Fruit fly (Drosophila melanogaster): ENCODE results near the gene myo.

myo gene

dm6 chr4:694917-695720 is 736 bp downstream of the myo start:
- peak; percentile 52 for TF ChIP-seq CG17801 (GFP tag; optimal IDR thresholded peaks at IDR 0.05; ENCODE audit: partially characterized antibody)

- no peak for TF ChIP-seq CG17801 (GFP tag; optimal IDR thresholded peaks at IDR 0.05; ENCODE audit: partially characterized antibody)
These were observed 24.9 kb downstream of the myo start, which contains the start of gene CG11360 for dm6 chr4:670905-671419. TSS of gene CG11360 (plus strand) at chr4:671142.

DNA sequence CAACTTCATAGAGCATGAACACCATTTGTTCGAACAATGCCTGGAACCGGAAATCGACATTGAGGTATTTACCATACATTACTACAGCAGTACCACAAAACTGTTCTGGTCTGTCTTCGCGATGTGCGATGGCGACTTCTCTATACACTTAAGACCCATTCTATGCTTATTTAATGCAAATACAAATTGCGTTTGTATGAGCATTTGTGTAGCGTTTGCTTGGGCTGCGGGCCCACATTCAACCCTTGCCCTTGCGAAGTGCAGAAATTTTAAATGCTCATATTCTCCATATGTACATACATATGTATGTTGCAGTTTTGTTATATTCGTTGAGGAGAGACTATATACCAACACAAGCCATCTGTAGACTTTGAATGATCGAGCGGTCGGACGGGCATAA is 31.6 kb downstream of the myo start:
- TF ChIP-seq CG17801 (GFP tag; optimal IDR thresholded peaks at IDR 0.05; ENCODE audit: partially characterized antibody) = no peak

dm6 chr4:663055-663670 is 32.7 kb downstream of the myo start, which contains the start of the genes CG46466 and Slip1:
TSS of gene CG46466 (minus strand) at chr4:663124.
TSS of gene Slip1 (plus strand) at chr4:663621.
- no peak for TF ChIP-seq CG17801 (GFP tag; optimal IDR thresholded peaks at IDR 0.05; ENCODE audit: partially characterized antibody)

- TF ChIP-seq CG17801 (GFP tag; optimal IDR thresholded peaks at IDR 0.05; ENCODE audit: partially characterized antibody) = no peak
These were observed 33.8 kb downstream of the myo start for dm6 chr4:662101-662500.

dm6 chr4:659884-660846 is 35.7 kb downstream of the myo start, which contains the start of gene gw:
TSS of gene gw (minus strand) at chr4:660608.
- TF ChIP-seq CG17801 (GFP tag; optimal IDR thresholded peaks at IDR 0.05; ENCODE audit: partially characterized antibody) = peak; percentile 65

dm6 chr4:659058-659588 is 36.7 kb downstream of the myo start:
- TF ChIP-seq CG17801 (GFP tag; optimal IDR thresholded peaks at IDR 0.05; ENCODE audit: partially characterized antibody) = no peak

DNA sequence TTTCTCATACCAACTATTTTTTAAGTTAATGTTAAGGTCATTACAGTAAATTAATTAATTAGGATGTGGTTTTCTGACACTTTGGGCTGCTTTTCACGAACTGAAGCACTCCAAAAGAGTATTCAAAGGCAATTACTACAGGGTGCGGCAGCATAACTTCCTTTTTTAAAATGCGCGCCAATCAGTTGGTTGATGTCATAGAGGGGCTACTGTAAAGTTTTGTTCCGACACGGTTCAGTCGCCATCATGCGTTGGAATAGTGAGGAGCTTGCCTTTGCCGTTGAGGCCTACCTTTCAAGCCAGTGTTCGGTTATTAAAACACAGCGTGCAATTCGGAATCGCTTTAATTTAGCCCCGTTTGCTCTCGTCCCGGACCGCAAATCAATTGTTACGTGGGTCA is 48.5 kb downstream of the myo start:
- TF ChIP-seq CG17801 (GFP tag; optimal IDR thresholded peaks at IDR 0.05; ENCODE audit: partially characterized antibody) = no peak

- TF ChIP-seq CG17801 (GFP tag; optimal IDR thresholded peaks at IDR 0.05; ENCODE audit: partially characterized antibody) = no peak
These were observed 49.3 kb downstream of the myo start, which contains the start of gene Ekar for dm6 chr4:646414-647016. TSS of gene Ekar (minus strand) at chr4:646556.
